Fruit fly (Drosophila melanogaster) whole organism, embryonic: ENCODE measurements around the gene dpp.
A peak's percentile ranks its signal among the peaks of the same experiment; 100 is the strongest.

Experiments
- Ada2b ChIP-seq: fragments of 200-800 bp; sonication (Bioruptor generic); IDR thresholded peaks from 2 replicates; pipeline ENCODE4 v1.3.6; 2022; ENCODE audit warnings: missing biosample characterization, missing genetic modification characterization
- Atf-2 ChIP-seq: fragments of 200-800 bp; sonication (Bioruptor generic); optimal IDR thresholded peaks from 2 replicates; lab custom pipeline; 2016; ENCODE audit warnings: missing biosample characterization, missing genetic modification characterization
- Bgb ChIP-seq: fragments of 200-800 bp; sonication (Bioruptor generic); IDR thresholded peaks from 2 replicates; pipeline ENCODE4 v1.3.6; 2022; ENCODE audit warnings: missing biosample characterization, missing genetic modification characterization; ENCODE audit not compliant: partially characterized antibody
- CG10462 ChIP-seq: fragments of 200-800 bp; sonication (Bioruptor generic); optimal IDR thresholded peaks from 2 replicates; lab custom pipeline; 2016; ENCODE audit warnings: missing biosample characterization, missing genetic modification characterization
- CG11695 ChIP-seq: fragments of 200-800 bp; sonication (Bioruptor generic); IDR thresholded peaks from 3 replicates; pipeline ENCODE4 v1.3.6; 2022; ENCODE audit warnings: missing biosample characterization, missing genetic modification characterization
- CG12659 ChIP-seq: fragments of 200-800 bp; sonication (Bioruptor generic); optimal IDR thresholded peaks from 3 replicates; lab custom pipeline; 2017; ENCODE audit warnings: mild to moderate bottlenecking, missing biosample characterization, missing genetic modification reagents, missing genetic modification characterization
- CG15601 ChIP-seq: fragments of 200-800 bp; sonication (Bioruptor generic); optimal IDR thresholded peaks from 3 replicates; lab custom pipeline; 2019; ENCODE audit warnings: missing biosample characterization, mild to moderate bottlenecking, missing genetic modification characterization, moderate library complexity
- CG17802 ChIP-seq: fragments of 200-800 bp; sonication (Bioruptor generic); optimal IDR thresholded peaks from 2 replicates; lab custom pipeline; 2018; ENCODE audit warnings: missing biosample characterization, mild to moderate bottlenecking, missing genetic modification characterization, moderate library complexity
- CG32532 ChIP-seq: fragments of 200-800 bp; sonication (Bioruptor generic); IDR thresholded peaks from 2 replicates; pipeline ENCODE4 v1.3.6; 2022; ENCODE audit warnings: missing biosample characterization, missing genetic modification characterization
- CG32772 ChIP-seq: fragments of 200-800 bp; sonication (Bioruptor generic); IDR thresholded peaks from 2 replicates; pipeline ENCODE4 v1.3.6; 2022; ENCODE audit warnings: missing biosample characterization, missing genetic modification characterization
- CG3995 ChIP-seq: fragments of 200-800 bp; sonication (Bioruptor generic); optimal IDR thresholded peaks from 3 replicates; lab custom pipeline; 2016; ENCODE audit warnings: missing biosample characterization, missing genetic modification characterization
- CG6254 ChIP-seq: fragments of 200-800 bp; sonication (Bioruptor generic); optimal IDR thresholded peaks from 3 replicates; lab custom pipeline; 2017; ENCODE audit warnings: mild to moderate bottlenecking, missing biosample characterization, missing genetic modification reagents, missing genetic modification characterization
- CG6854 ChIP-seq: fragments of 200-800 bp; sonication (Bioruptor generic); optimal IDR thresholded peaks from 3 replicates; lab custom pipeline; 2017; ENCODE audit warnings: missing biosample characterization, mild to moderate bottlenecking, missing genetic modification characterization
- CG8478 ChIP-seq: fragments of >200 bp; optimal IDR thresholded peaks from 2 replicates; lab custom pipeline; 2018
- CG8944 ChIP-seq: fragments of 200-800 bp; sonication (Bioruptor generic); optimal IDR thresholded peaks from 3 replicates; lab custom pipeline; 2016; ENCODE audit warnings: missing biosample characterization, missing genetic modification characterization
- CG9727 ChIP-seq: fragments of 200-800 bp; sonication (Bioruptor generic); optimal IDR thresholded peaks from 3 replicates; lab custom pipeline; 2017; ENCODE audit warnings: missing biosample characterization, mild to moderate bottlenecking, missing genetic modification characterization
- CG9876 ChIP-seq: fragments of 200-800 bp; sonication (Bioruptor generic); optimal IDR thresholded peaks from 2 replicates; lab custom pipeline; 2016; ENCODE audit warnings: missing biosample characterization, missing genetic modification characterization
- Dek ChIP-seq: fragments of 200-800 bp; sonication (Bioruptor generic); optimal IDR thresholded peaks from 3 replicates; lab custom pipeline; 2019; ENCODE audit warnings: missing biosample characterization, mild to moderate bottlenecking, missing genetic modification characterization, moderate library complexity
- E2f2 ChIP-seq: fragments of 200-800 bp; sonication (Bioruptor generic); IDR thresholded peaks from 2 replicates; pipeline ENCODE4 v1.3.6; 2022; ENCODE audit warnings: missing biosample characterization, missing genetic modification characterization
- Fer2 ChIP-seq: fragments of 200-800 bp; sonication (Bioruptor generic); optimal IDR thresholded peaks from 2 replicates; lab custom pipeline; 2018; ENCODE audit warnings: missing biosample characterization, mild to moderate bottlenecking, missing genetic modification characterization, moderate library complexity
- HmgD ChIP-seq: fragments of 200-800 bp; sonication (Bioruptor generic); optimal IDR thresholded peaks from 3 replicates; lab custom pipeline; 2016; ENCODE audit warnings: missing biosample characterization, missing genetic modification characterization
- Hmr ChIP-seq: fragments of 200-800 bp; sonication (Bioruptor generic); optimal IDR thresholded peaks from 3 replicates; lab custom pipeline; 2017; ENCODE audit warnings: mild to moderate bottlenecking, missing biosample characterization, missing genetic modification reagents, missing genetic modification characterization
- Hsf ChIP-seq: fragments of 200-800 bp; sonication (Bioruptor generic); optimal IDR thresholded peaks from 3 replicates; lab custom pipeline; 2016; ENCODE audit warnings: missing biosample characterization, missing genetic modification characterization
- Mad ChIP-seq: fragments of 200-800 bp; sonication (Bioruptor generic); optimal IDR thresholded peaks from 2 replicates; lab custom pipeline; 2016; ENCODE audit warnings: missing biosample characterization, missing genetic modification characterization
- Meics ChIP-seq: fragments of 200-800 bp; sonication (Bioruptor generic); optimal IDR thresholded peaks from 2 replicates; lab custom pipeline; 2017; ENCODE audit warnings: missing biosample characterization, mild to moderate bottlenecking, missing genetic modification characterization
- Mes4 ChIP-seq: fragments of 200-800 bp; sonication (Bioruptor generic); optimal IDR thresholded peaks from 2 replicates; lab custom pipeline; 2016; ENCODE audit warnings: missing biosample characterization, missing genetic modification characterization
- Myb ChIP-seq: fragments of 200-800 bp; sonication (Bioruptor generic); optimal IDR thresholded peaks from 2 replicates; lab custom pipeline; 2016; ENCODE audit warnings: missing biosample characterization, missing genetic modification characterization
- NC2β ChIP-seq: fragments of 200-800 bp; sonication (Bioruptor generic); optimal IDR thresholded peaks from 2 replicates; lab custom pipeline; 2016; ENCODE audit warnings: missing biosample characterization, missing genetic modification characterization
- Scr ChIP-seq: fragments of 200-800 bp; sonication (Bioruptor generic); IDR thresholded peaks from 2 replicates; pipeline ENCODE4 v1.3.6; 2022; ENCODE audit warnings: missing biosample characterization, missing genetic modification characterization; ENCODE audit not compliant: partially characterized antibody
- Trl ChIP-seq, 3 experiments: fragments of >200 bp in 2 of 3; fragments of 200-800 bp in 1 of 3; sonication (Bioruptor generic) in 1 of 3; optimal IDR thresholded peaks; 2 replicates in 1 of 3; 3 replicates in 2 of 3; lab custom pipeline; 2016 to 2017; ENCODE audit warnings: missing biosample characterization in 1 of 3, missing genetic modification characterization in 1 of 3
- Xbp1 ChIP-seq: fragments of 200-800 bp; sonication (Bioruptor generic); optimal IDR thresholded peaks from 3 replicates; lab custom pipeline; 2016; ENCODE audit warnings: missing biosample characterization, mild to moderate bottlenecking, missing genetic modification characterization
- bbx ChIP-seq: fragments of 200-800 bp; sonication (Bioruptor generic); IDR thresholded peaks from 2 replicates; pipeline ENCODE4 v1.3.6; 2022; ENCODE audit warnings: missing biosample characterization, missing genetic modification characterization; ENCODE audit not compliant: partially characterized antibody
- bcd ChIP-seq: fragments of 200-800 bp; sonication (Bioruptor generic); optimal IDR thresholded peaks from 2 replicates; lab custom pipeline; 2017; ENCODE audit warnings: missing biosample characterization, mild to moderate bottlenecking, missing genetic modification characterization
- chm ChIP-seq: fragments of 200-800 bp; sonication (Bioruptor generic); IDR thresholded peaks from 2 replicates; pipeline ENCODE4 v1.3.6; 2022; ENCODE audit warnings: missing biosample characterization, missing genetic modification characterization
- crc ChIP-seq: fragments of 200-800 bp; sonication (Bioruptor generic); optimal IDR thresholded peaks from 2 replicates; lab custom pipeline; 2016; ENCODE audit warnings: missing biosample characterization, missing genetic modification characterization
- dysf ChIP-seq: fragments of 200-800 bp; sonication (Bioruptor generic); IDR thresholded peaks from 3 replicates; pipeline ENCODE4 v1.3.6; 2022; ENCODE audit warnings: missing biosample characterization, missing genetic modification characterization
- gcm2 ChIP-seq: fragments of 200-800 bp; sonication (Bioruptor generic); optimal IDR thresholded peaks from 2 replicates; lab custom pipeline; 2016; ENCODE audit warnings: missing biosample characterization, missing genetic modification characterization
- jumu ChIP-seq: fragments of 200-800 bp; sonication (Bioruptor generic); optimal IDR thresholded peaks from 3 replicates; lab custom pipeline; 2016; ENCODE audit warnings: missing biosample characterization, missing genetic modification characterization
- knrl ChIP-seq: fragments of 200-800 bp; sonication (Bioruptor generic); IDR thresholded peaks from 3 replicates; pipeline ENCODE4 v1.3.6; 2022; ENCODE audit warnings: missing biosample characterization, missing genetic modification characterization; ENCODE audit not compliant: partially characterized antibody
- pho ChIP-seq: fragments of 200-800 bp; sonication (Bioruptor generic); optimal IDR thresholded peaks from 2 replicates; lab custom pipeline; 2016; ENCODE audit warnings: missing biosample characterization, missing genetic modification characterization
- row ChIP-seq: fragments of 200-800 bp; sonication (Bioruptor generic); IDR thresholded peaks from 3 replicates; pipeline ENCODE4 v1.3.6; 2022; ENCODE audit warnings: missing biosample characterization, missing genetic modification characterization
- sr ChIP-seq: fragments of 200-800 bp; sonication (Bioruptor generic); IDR thresholded peaks from 3 replicates; pipeline ENCODE4 v1.3.6; 2022; ENCODE audit warnings: missing biosample characterization, missing genetic modification characterization
- tgo ChIP-seq: fragments of 200-800 bp; sonication (Bioruptor generic); IDR thresholded peaks from 3 replicates; pipeline ENCODE4 v1.3.6; 2022; ENCODE audit warnings: missing biosample characterization, missing genetic modification characterization
- tll ChIP-seq, 2 experiments: fragments of 200-800 bp in 1 of 2; fragments of >200 bp in 1 of 2; sonication (Bioruptor generic) in 1 of 2; optimal IDR thresholded peaks; 2 replicates each; lab custom pipeline; 2017 to 2019; ENCODE audit warnings: missing biosample characterization in 2 of 2, missing genetic modification characterization in 2 of 2, mild to moderate bottlenecking in 1 of 2, moderate library complexity in 1 of 2
- trem ChIP-seq: fragments of 200-800 bp; optimal IDR thresholded peaks from 3 replicates; lab custom pipeline; 2019; ENCODE audit warnings: missing biosample characterization, mild to moderate bottlenecking, missing genetic modification characterization, moderate library complexity
- ttk ChIP-seq: fragments of 200-800 bp; sonication (Bioruptor generic); IDR thresholded peaks from 2 replicates; pipeline ENCODE4 v2.1.2; 2022; ENCODE audit warnings: missing biosample characterization, missing genetic modification characterization
- unpg ChIP-seq: fragments of 200-800 bp; sonication (Bioruptor generic); optimal IDR thresholded peaks from 3 replicates; lab custom pipeline; 2018; ENCODE audit warnings: missing biosample characterization, mild to moderate bottlenecking, missing genetic modification characterization, moderate library complexity

Gene dpp

DNA sequence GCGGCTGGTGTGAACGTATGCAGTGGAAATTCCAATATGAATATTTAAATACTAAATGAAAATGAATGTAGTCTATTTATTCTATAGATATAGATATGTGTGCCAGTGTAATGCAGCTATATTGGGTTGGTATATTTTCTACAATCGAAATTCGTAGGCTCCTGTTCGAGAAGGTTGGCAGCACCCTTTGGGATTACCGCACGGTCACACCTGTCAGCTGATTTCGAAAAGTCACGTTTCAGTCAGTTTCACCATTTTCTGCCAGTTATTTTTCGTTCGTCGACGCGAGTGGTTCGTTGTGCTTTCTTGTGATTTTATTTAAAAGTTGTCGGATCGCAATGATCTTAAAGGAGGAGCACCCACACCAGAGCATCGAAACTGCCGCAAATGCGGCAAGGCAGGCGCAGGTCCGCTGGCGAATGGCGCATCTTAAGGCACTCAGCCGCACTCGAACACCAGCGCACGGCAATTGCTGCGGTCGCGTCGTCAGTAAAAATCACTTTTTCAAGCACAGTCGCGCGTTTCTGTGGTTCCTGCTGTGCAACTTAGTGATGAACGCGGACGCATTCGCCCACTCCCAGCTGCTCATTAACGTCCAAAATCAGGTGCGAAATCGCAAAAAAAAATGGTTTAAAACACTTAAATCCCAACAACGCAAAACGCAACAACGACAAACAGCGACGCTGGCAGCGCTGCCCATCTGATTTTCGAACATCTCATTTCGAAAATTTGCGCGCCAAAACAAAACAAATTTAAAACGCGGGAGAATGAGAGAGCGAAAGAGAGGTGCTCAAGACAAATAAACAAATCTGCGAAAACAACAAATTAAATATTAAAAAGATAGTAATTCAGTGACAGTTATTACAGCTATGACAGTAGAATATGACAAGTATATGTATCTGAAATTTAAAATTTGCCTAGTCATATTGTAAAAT lies 64.8 kb downstream of the dpp start, which contains the start of gene oaf (continued):
- TF ChIP-seq E2f2 (peak; percentile 67), Meics (GFP tag; lab: Kevin White, UChicago) (peak; percentile 29), row (peak; percentile 91), CG32532 (peak; percentile 51; the same call in 1 of the 2 replicates), Scr (peak; percentile 43), sr (GFP tag; lab: Robert Waterston, UW) (0 out of 3 replicates have a peak, but pooled peaks have one; percentile 28), CG12659 (peak; percentile 82), Mes4 (GFP tag; lab: Kevin White, UChicago) (peak; percentile 33), CG15601 (peak; percentile 73), Atf-2 (GFP tag; lab: Kevin White, UChicago) (no peak), CG9876 (GFP tag; lab: Kevin White, UChicago) (peak; percentile 45), Ada2b (GFP tag; lab: Robert Waterston, UW) (peak; percentile 44; the same call in 1 of the 2 replicates), HmgD (peak; percentile 46), gcm2 (peak; percentile 42), NC2β (GFP tag; lab: Kevin White, UChicago) (peak; percentile 9), bcd (GFP tag; lab: Kevin White, UChicago) (peak; percentile 77), CG9727 (GFP tag; lab: Kevin White, UChicago) (peak; percentile 34), Dek (peak; percentile 30), trem (tag; lab: Kevin White, UChicago) (peak; percentile 100), CG8478 (lab: Kevin White, UChicago) (no peak), CG8944 (GFP tag; lab: Kevin White, UChicago) (peak; percentile 43), CG6254 (GFP tag; lab: Kevin White, UChicago) (no peak), tgo (GFP tag; lab: Robert Waterston, UW) (0 out of 3 replicates have a peak, but pooled peaks have one; percentile 38), ttk (GFP tag; lab: Robert Waterston, UW) (peak; percentile 66), Trl (optimal IDR thresholded peaks at IDR 0.05; lab: Kevin White, UChicago) (peak in 1 of 2 experiments; percentile 14), Trl (GFP tag; optimal IDR thresholded peaks at IDR 0.05; lab: Kevin White, UChicago) (peak; percentile 49), dysf (GFP tag; lab: Robert Waterston, UW) (peak; percentile 46; the same call in 1 of the 3 replicates), bbx (peak; percentile 55), tll (GFP tag; optimal IDR thresholded peaks at IDR 0.05; lab: Kevin White, UChicago) (peak in 1 of 2 experiments; percentile 94), pho (GFP tag; lab: Kevin White, UChicago) (peak; percentile 73), Xbp1 (GFP tag; lab: Kevin White, UChicago) (peak; percentile 87), Hmr (GFP tag; lab: Kevin White, UChicago) (peak; percentile 69), jumu (GFP tag; lab: Kevin White, UChicago) (no peak), CG32772 (GFP tag; lab: Robert Waterston, UW) (0 out of 2 replicates have a peak, but pooled peaks have one; percentile 18), CG17802 (peak; percentile 86), knrl (GFP tag; lab: Robert Waterston, UW) (peak; percentile 62; the same call in 1 of the 3 replicates), CG11695 (GFP tag; lab: Robert Waterston, UW) (0 out of 3 replicates have a peak, but pooled peaks have one; percentile 40), chm (GFP tag; lab: Robert Waterston, UW) (peak; percentile 69), CG3995 (GFP tag; lab: Kevin White, UChicago) (peak; percentile 95), Bgb (peak; percentile 71; the same call in 1 of the 2 replicates), CG6854 (no peak), Hsf (GFP tag; lab: Kevin White, UChicago) (peak; percentile 62), crc (GFP tag; lab: Kevin White, UChicago) (no peak), Fer2 (tag; lab: Kevin White, UChicago) (peak; percentile 0), CG10462 (no peak), unpg (GFP tag; lab: Kevin White, UChicago) (peak; percentile 23), Mad (peak; percentile 60), Myb (GFP tag; lab: Kevin White, UChicago) (peak; percentile 54)
